Worm (Caenorhabditis elegans): ENCODE measurements around the gene rpl-39.

- TF ChIP-seq him-1 (tag; optimal IDR thresholded peaks at IDR 0.05), result no peak
- TF ChIP-seq dao-5 (tag; optimal IDR thresholded peaks at IDR 0.05), result no peak
- TF ChIP-seq W03F9.2 (tag; optimal IDR thresholded peaks at IDR 0.05), result no peak
Observed at ce11 chrV:7785885-7786284, 10.0 kb upstream of the rpl-39 start.

All from whole organism, L4/young adult.